Worm (Caenorhabditis elegans): ENCODE results near the gene fbxb-87.

The fbxb-87 gene

ce11 chrIII:10920044-10920443 is 25.7 kb downstream of the fbxb-87 start, which contains the start of gene vab-7:
Gene vab-7, plus strand, starts transcription at chrIII:10920344.
- TF ChIP-seq lin-11 (tag; optimal IDR thresholded peaks at IDR 0.05) (no peak), ama-1 (optimal IDR thresholded peaks at IDR 0.05) (no peak), mdl-1 (tag; optimal IDR thresholded peaks at IDR 0.05) (no peak), ZK546.5 (tag; optimal IDR thresholded peaks at IDR 0.05) (no peak), R02D3.7 (tag; optimal IDR thresholded peaks at IDR 0.05) (no peak), blmp-1 (tag; optimal IDR thresholded peaks at IDR 0.05; ENCODE audit: insufficient read depth) (no peak), unc-62 (GFP tag; optimal IDR thresholded peaks at IDR 0.05) (no peak), nhr-23 (tag; optimal IDR thresholded peaks at IDR 0.05) (no peak), elt-1 (tag; optimal IDR thresholded peaks at IDR 0.05) (no peak), zag-1 (tag; optimal IDR thresholded peaks at IDR 0.05) (no peak), peb-1 (tag; optimal IDR thresholded peaks at IDR 0.05) (no peak), nhr-11 (tag; optimal IDR thresholded peaks at IDR 0.05) (no peak), gmeb-1 (tag; optimal IDR thresholded peaks at IDR 0.05) (no peak)

- TF ChIP-seq mab-5 (tag; optimal IDR thresholded peaks at IDR 0.05) (no peak), lin-39 (tag; optimal IDR thresholded peaks at IDR 0.05) (no peak), egl-27 (tag; optimal IDR thresholded peaks at IDR 0.05) (no peak), F13H6.1 (tag; optimal IDR thresholded peaks at IDR 0.05) (no peak), ztf-4 (tag; optimal IDR thresholded peaks at IDR 0.05) (no peak)
These were observed 27.2 kb downstream of the fbxb-87 start for ce11 chrIII:10921474-10921873.

ce11 chrIII:10923539-10923938 is 29.2 kb downstream of the fbxb-87 start:
- no peak for TF ChIP-seq C34F6.9 (tag; optimal IDR thresholded peaks at IDR 0.05)

ce11 chrIII:10930850-10931249 is 36.5 kb downstream of the fbxb-87 start, which contains the start of gene M142.5:
Gene M142.5, plus strand, starts transcription at chrIII:10931201.
- peak; percentile 39 for TF ChIP-seq unc-55 (GFP tag; optimal IDR thresholded peaks at IDR 0.05)
- peak in 1 of 2 experiments; percentile 34 for TF ChIP-seq lsy-2 (tag; optimal IDR thresholded peaks at IDR 0.05)
- no peak for TF ChIP-seq blmp-1 (tag; optimal IDR thresholded peaks at IDR 0.05; ENCODE audit: insufficient read depth)
- peak; percentile 47 for TF ChIP-seq C34F6.9 (tag; optimal IDR thresholded peaks at IDR 0.05)
- no peak for TF ChIP-seq ama-1 (optimal IDR thresholded peaks at IDR 0.05)
- peak; percentile 22 for TF ChIP-seq sma-3 (GFP tag; optimal IDR thresholded peaks at IDR 0.05)
- no peak for TF ChIP-seq lin-39 (tag; optimal IDR thresholded peaks at IDR 0.05)
- TF ChIP-seq sma-9 (GFP tag; optimal IDR thresholded peaks at IDR 0.05): no peak
- no peak for TF ChIP-seq sma-9 (tag; optimal IDR thresholded peaks at IDR 0.05)

ce11 chrIII:10933331-10933730 is 39.0 kb downstream of the fbxb-87 start, which contains the start of gene M142.8:
Gene M142.8, plus strand, starts transcription at chrIII:10933631.
- no peak for TF ChIP-seq elt-1 (tag; optimal IDR thresholded peaks at IDR 0.05)
- TF ChIP-seq ztf-1 (GFP tag; conservative IDR thresholded peaks at IDR 0.05): no peak
- no peak for TF ChIP-seq nhr-77 (tag; optimal IDR thresholded peaks at IDR 0.05)
- TF ChIP-seq crh-2 (tag; optimal IDR thresholded peaks at IDR 0.05): no peak
- no peak for TF ChIP-seq nhr-25 (tag; optimal IDR thresholded peaks at IDR 0.05)
- TF ChIP-seq unc-39 (tag; optimal IDR thresholded peaks at IDR 0.05): no peak
- no peak for TF ChIP-seq alr-1 (tag; optimal IDR thresholded peaks at IDR 0.05)
- TF ChIP-seq nhr-129 (tag; optimal IDR thresholded peaks at IDR 0.05): no peak
- TF ChIP-seq sma-9 (GFP tag; optimal IDR thresholded peaks at IDR 0.05): no peak
- TF ChIP-seq sma-9 (tag; optimal IDR thresholded peaks at IDR 0.05): no peak
- TF ChIP-seq lsy-2 (tag; optimal IDR thresholded peaks at IDR 0.05): no peak
- no peak for TF ChIP-seq lin-39 (tag; optimal IDR thresholded peaks at IDR 0.05)
- TF ChIP-seq lin-13 (GFP tag; optimal IDR thresholded peaks at IDR 0.05): no peak

ce11 chrIII:10935944-10936343 is 41.6 kb downstream of the fbxb-87 start, which contains the start of gene rle-1:
Gene rle-1, plus strand, starts transcription at chrIII:10936244.
- TF ChIP-seq elt-1 (tag; optimal IDR thresholded peaks at IDR 0.05) (no peak), mbf-1 (tag; optimal IDR thresholded peaks at IDR 0.05) (no peak), lin-11 (tag; optimal IDR thresholded peaks at IDR 0.05) (no peak), C34F6.9 (tag; optimal IDR thresholded peaks at IDR 0.05) (no peak), ZK546.5 (tag; optimal IDR thresholded peaks at IDR 0.05) (no peak), nhr-237 (tag; optimal IDR thresholded peaks at IDR 0.05) (no peak), lin-39 (tag; optimal IDR thresholded peaks at IDR 0.05) (no peak), elt-3 (tag; optimal IDR thresholded peaks at IDR 0.05) (no peak), F13H6.1 (tag; optimal IDR thresholded peaks at IDR 0.05) (no peak), peb-1 (tag; optimal IDR thresholded peaks at IDR 0.05) (no peak), sma-9 (GFP tag; optimal IDR thresholded peaks at IDR 0.05) (no peak), sma-9 (tag; optimal IDR thresholded peaks at IDR 0.05) (no peak), mab-5 (tag; optimal IDR thresholded peaks at IDR 0.05) (no peak)

All from whole organism, L2 larva.